Fruit fly (Drosophila melanogaster) whole organism, embryonic: Measurements from ENCODE around the gene Kua.

Source experiments
- CG11247 ChIP-seq: fragments of 200-800 bp; sonication (Bioruptor generic); IDR thresholded peaks from 2 replicates; pipeline ENCODE4 v1.3.6; 2022; ENCODE audit warnings: missing biosample characterization, missing genetic modification characterization
- CG11560 ChIP-seq: fragments of 200-800 bp; sonication (Bioruptor generic); IDR thresholded peaks from 3 replicates; pipeline ENCODE4 v1.3.6; 2022; ENCODE audit warnings: missing biosample characterization, missing genetic modification characterization
- CG12071 ChIP-seq: fragments of 200-800 bp; sonication (Bioruptor generic); optimal IDR thresholded peaks from 3 replicates; lab custom pipeline; 2018; ENCODE audit warnings: missing biosample characterization, mild to moderate bottlenecking, missing genetic modification characterization
- CG12104 ChIP-seq: fragments of 200-800 bp; sonication (Bioruptor generic); optimal IDR thresholded peaks from 3 replicates; lab custom pipeline; 2016; ENCODE audit warnings: missing biosample characterization, missing genetic modification characterization
- CG14050 ChIP-seq: fragments of 200-800 bp; sonication (Bioruptor generic); IDR thresholded peaks from 3 replicates; pipeline ENCODE4 v1.3.6; 2022; ENCODE audit warnings: missing biosample characterization, missing genetic modification characterization
- CG1603 ChIP-seq: fragments of 200-800 bp; sonication (Bioruptor generic); optimal IDR thresholded peaks from 2 replicates; lab custom pipeline; 2019; ENCODE audit warnings: missing biosample characterization, mild to moderate bottlenecking, missing genetic modification characterization, moderate library complexity
- CG16813 ChIP-seq: fragments of 200-800 bp; sonication (Bioruptor generic); IDR thresholded peaks from 3 replicates; pipeline ENCODE4 v1.3.6; 2022; ENCODE audit warnings: missing biosample characterization, missing genetic modification characterization; ENCODE audit not compliant: partially characterized antibody
- CG1832 ChIP-seq: fragments of 200-800 bp; sonication (Bioruptor generic); optimal IDR thresholded peaks from 2 replicates; lab custom pipeline; 2017; ENCODE audit warnings: missing biosample characterization, mild to moderate bottlenecking, missing genetic modification characterization, inconsistent platforms
- CG32532 ChIP-seq: fragments of 200-800 bp; sonication (Bioruptor generic); IDR thresholded peaks from 2 replicates; pipeline ENCODE4 v1.3.6; 2022; ENCODE audit warnings: missing biosample characterization, missing genetic modification characterization
- CG3281 ChIP-seq: fragments of 200-800 bp; sonication (Bioruptor generic); optimal IDR thresholded peaks from 3 replicates; lab custom pipeline; 2017; ENCODE audit warnings: missing biosample characterization, mild to moderate bottlenecking, missing genetic modification characterization
- CG3407 ChIP-seq: fragments of 200-800 bp; sonication (Bioruptor generic); optimal IDR thresholded peaks from 2 replicates; lab custom pipeline; 2018; ENCODE audit warnings: missing biosample characterization, mild to moderate bottlenecking, missing genetic modification characterization
- CG3847 ChIP-seq: fragments of 200-800 bp; sonication (Bioruptor generic); IDR thresholded peaks from 2 replicates; pipeline ENCODE4 v1.3.6; 2022; ENCODE audit warnings: missing biosample characterization, missing genetic modification characterization
- CG8089 ChIP-seq: fragments of 200-800 bp; sonication (Bioruptor generic); optimal IDR thresholded peaks from 3 replicates; lab custom pipeline; 2016; ENCODE audit warnings: missing biosample characterization, missing genetic modification characterization
- CG9876 ChIP-seq: fragments of 200-800 bp; sonication (Bioruptor generic); optimal IDR thresholded peaks from 2 replicates; lab custom pipeline; 2016; ENCODE audit warnings: missing biosample characterization, missing genetic modification characterization
- CkIIα-i1 ChIP-seq: fragments of 200-800 bp; sonication (Bioruptor generic); IDR thresholded peaks from 2 replicates; pipeline ENCODE4 v1.3.6; 2022; ENCODE audit warnings: missing biosample characterization, missing genetic modification characterization
- E2f2 ChIP-seq: fragments of 200-800 bp; sonication (Bioruptor generic); IDR thresholded peaks from 2 replicates; pipeline ENCODE4 v1.3.6; 2022; ENCODE audit warnings: missing biosample characterization, missing genetic modification characterization
- Gug ChIP-seq: fragments of 200-800 bp; sonication (Bioruptor generic); IDR thresholded peaks from 4 replicates; pipeline ENCODE4 v1.3.6; 2022; ENCODE audit warnings: missing biosample characterization, missing genetic modification characterization
- H2.0 ChIP-seq: fragments of 200-800 bp; sonication (Bioruptor generic); IDR thresholded peaks from 2 replicates; pipeline ENCODE4 v1.3.6; 2022; ENCODE audit warnings: missing biosample characterization, missing genetic modification characterization
- HLHmδ ChIP-seq: fragments of 200-800 bp; sonication (Bioruptor generic); optimal IDR thresholded peaks from 2 replicates; lab custom pipeline; 2018; ENCODE audit warnings: missing biosample characterization, mild to moderate bottlenecking, missing genetic modification characterization, moderate library complexity
- Med ChIP-seq: fragments of 200-800 bp; sonication (Bioruptor generic); peaks from one replicate; lab custom pipeline; 2016; ENCODE audit warnings: missing biosample characterization, missing genetic modification characterization, mild to moderate bottlenecking, inconsistent platforms, moderate library complexity
- Myb ChIP-seq: fragments of 200-800 bp; sonication (Bioruptor generic); optimal IDR thresholded peaks from 2 replicates; lab custom pipeline; 2016; ENCODE audit warnings: missing biosample characterization, missing genetic modification characterization
- NC2α ChIP-seq: fragments of 200-800 bp; sonication (Bioruptor generic); optimal IDR thresholded peaks from 2 replicates; lab custom pipeline; 2016; ENCODE audit warnings: missing biosample characterization, missing genetic modification characterization
- NK7.1 ChIP-seq: fragments of 200-800 bp; sonication (Bioruptor generic); optimal IDR thresholded peaks from 3 replicates; lab custom pipeline; 2016; ENCODE audit warnings: missing biosample characterization, missing genetic modification characterization
- Ptx1 ChIP-seq: fragments of 200-800 bp; sonication (Bioruptor generic); IDR thresholded peaks from 2 replicates; pipeline ENCODE4 v1.3.6; 2022; ENCODE audit warnings: missing biosample characterization, missing genetic modification characterization
- Rx ChIP-seq: fragments of 200-800 bp; sonication (Bioruptor generic); IDR thresholded peaks from 2 replicates; pipeline ENCODE4 v1.3.6; 2022; ENCODE audit warnings: missing biosample characterization, missing genetic modification characterization
- Ssrp ChIP-seq: fragments of 200-800 bp; sonication (Bioruptor generic); optimal IDR thresholded peaks from 2 replicates; lab custom pipeline; 2018; ENCODE audit warnings: missing biosample characterization, mild to moderate bottlenecking, missing genetic modification characterization, moderate library complexity
- YL-1 ChIP-seq: fragments of 200-800 bp; sonication (Bioruptor generic); optimal IDR thresholded peaks from 3 replicates; lab custom pipeline; 2017; ENCODE audit warnings: missing biosample characterization, mild to moderate bottlenecking, missing genetic modification characterization
- amos ChIP-seq: fragments of 200-800 bp; sonication (Bioruptor generic); IDR thresholded peaks from 2 replicates; pipeline ENCODE4 v1.3.6; 2022; ENCODE audit warnings: missing biosample characterization, missing genetic modification characterization; ENCODE audit not compliant: partially characterized antibody
- ase ChIP-seq: fragments of 200-800 bp; sonication (Bioruptor generic); IDR thresholded peaks from 3 replicates; pipeline ENCODE4 v1.3.6; 2022; ENCODE audit warnings: missing biosample characterization, missing genetic modification characterization
- ato ChIP-seq: fragments of 200-800 bp; sonication (Bioruptor generic); IDR thresholded peaks from 2 replicates; pipeline ENCODE4 v1.3.6; 2022; ENCODE audit warnings: missing biosample characterization, missing genetic modification characterization; ENCODE audit not compliant: partially characterized antibody
- bigmax ChIP-seq: fragments of 200-800 bp; sonication (Bioruptor generic); optimal IDR thresholded peaks from 2 replicates; lab custom pipeline; 2018; ENCODE audit warnings: missing biosample characterization, mild to moderate bottlenecking, missing genetic modification characterization
- danr ChIP-seq: fragments of 200-800 bp; sonication (Bioruptor generic); IDR thresholded peaks from 2 replicates; pipeline ENCODE4 v1.3.6; 2022; ENCODE audit warnings: missing biosample characterization, missing genetic modification characterization
- dpn ChIP-seq, 2 experiments: fragments of 200-800 bp; sonication (Bioruptor generic); optimal IDR thresholded peaks; 3 replicates each; lab custom pipeline; 2016; ENCODE audit warnings: missing biosample characterization in 2 of 2, missing genetic modification characterization in 2 of 2
- fd64A ChIP-seq: fragments of 200-800 bp; sonication (Bioruptor generic); optimal IDR thresholded peaks from 3 replicates; lab custom pipeline; 2018; ENCODE audit warnings: missing biosample characterization, mild to moderate bottlenecking, missing genetic modification characterization
- fru ChIP-seq: fragments of >200 bp; optimal IDR thresholded peaks from 2 replicates; lab custom pipeline; 2017
- gce ChIP-seq: fragments of 200-800 bp; sonication (Bioruptor generic); IDR thresholded peaks from 3 replicates; pipeline ENCODE4 v1.3.6; 2022; ENCODE audit warnings: missing biosample characterization, missing genetic modification characterization
- gro ChIP-seq: fragments of 200-800 bp; sonication (Bioruptor generic); optimal IDR thresholded peaks from 2 replicates; lab custom pipeline; 2016; ENCODE audit warnings: missing biosample characterization, missing genetic modification characterization
- ham ChIP-seq: fragments of 200-800 bp; sonication (Bioruptor generic); IDR thresholded peaks from 2 replicates; pipeline ENCODE4 v1.3.6; 2022; ENCODE audit warnings: missing biosample characterization, missing genetic modification characterization
- hb ChIP-seq: fragments of 200-800 bp; sonication (Bioruptor generic); IDR thresholded peaks from 3 replicates; pipeline ENCODE4 v1.3.6; 2022; ENCODE audit warnings: missing biosample characterization, missing genetic modification characterization; ENCODE audit not compliant: partially characterized antibody
- jing ChIP-seq: fragments of 200-800 bp; sonication (Bioruptor generic); optimal IDR thresholded peaks from 2 replicates; lab custom pipeline; 2018; ENCODE audit warnings: missing biosample characterization, mild to moderate bottlenecking, missing genetic modification characterization
- kay ChIP-seq: fragments of 200-800 bp; sonication (Bioruptor generic); optimal IDR thresholded peaks from 2 replicates; lab custom pipeline; 2016; ENCODE audit warnings: missing biosample characterization, missing genetic modification characterization
- mam ChIP-seq: fragments of 200-800 bp; sonication (Bioruptor generic); optimal IDR thresholded peaks from 3 replicates; lab custom pipeline; 2016; ENCODE audit warnings: missing biosample characterization, missing genetic modification characterization
- phol ChIP-seq: fragments of 200-800 bp; sonication (Bioruptor generic); optimal IDR thresholded peaks from 3 replicates; lab custom pipeline; 2018; ENCODE audit warnings: missing biosample characterization, mild to moderate bottlenecking, missing genetic modification characterization, moderate library complexity
- pnt ChIP-seq: fragments of 200-800 bp; sonication (Bioruptor generic); optimal IDR thresholded peaks from 3 replicates; lab custom pipeline; 2016; ENCODE audit warnings: missing biosample characterization, missing genetic modification characterization
- pum ChIP-seq: fragments of 200-800 bp; sonication (Bioruptor generic); optimal IDR thresholded peaks from 2 replicates; lab custom pipeline; 2016; ENCODE audit warnings: missing biosample characterization, missing genetic modification characterization
- pzg ChIP-seq: fragments of 200-800 bp; sonication (Bioruptor generic); optimal IDR thresholded peaks from 3 replicates; lab custom pipeline; 2018; ENCODE audit warnings: missing biosample characterization, mild to moderate bottlenecking, missing genetic modification characterization, moderate library complexity
- scrt ChIP-seq: fragments of 200-800 bp; sonication (Bioruptor generic); optimal IDR thresholded peaks from 2 replicates; lab custom pipeline; 2018; ENCODE audit warnings: missing biosample characterization, mild to moderate bottlenecking, missing genetic modification characterization, moderate library complexity
- sd ChIP-seq: fragments of 200-800 bp; sonication (Bioruptor generic); optimal IDR thresholded peaks from 3 replicates; lab custom pipeline; 2018; ENCODE audit warnings: missing biosample characterization, mild to moderate bottlenecking, missing genetic modification characterization, moderate library complexity
- shn ChIP-seq: fragments of 200-800 bp; sonication (Bioruptor generic); optimal IDR thresholded peaks from 3 replicates; lab custom pipeline; 2016; ENCODE audit warnings: missing biosample characterization, missing genetic modification characterization
- toy ChIP-seq: fragments of 200-800 bp; sonication (Bioruptor generic); IDR thresholded peaks from 2 replicates; pipeline ENCODE4 v1.3.6; 2022; ENCODE audit warnings: missing biosample characterization, missing genetic modification characterization
- unc-4 ChIP-seq: fragments of 200-800 bp; sonication (Bioruptor generic); IDR thresholded peaks from 2 replicates; pipeline ENCODE4 v1.3.6; 2022; ENCODE audit warnings: missing biosample characterization, missing genetic modification characterization; ENCODE audit not compliant: partially characterized antibody
- wek ChIP-seq: fragments of 200-800 bp; sonication (Bioruptor generic); optimal IDR thresholded peaks from 3 replicates; lab custom pipeline; 2018; ENCODE audit warnings: missing biosample characterization, mild to moderate bottlenecking, missing genetic modification characterization, moderate library complexity

Gene Kua

DNA sequence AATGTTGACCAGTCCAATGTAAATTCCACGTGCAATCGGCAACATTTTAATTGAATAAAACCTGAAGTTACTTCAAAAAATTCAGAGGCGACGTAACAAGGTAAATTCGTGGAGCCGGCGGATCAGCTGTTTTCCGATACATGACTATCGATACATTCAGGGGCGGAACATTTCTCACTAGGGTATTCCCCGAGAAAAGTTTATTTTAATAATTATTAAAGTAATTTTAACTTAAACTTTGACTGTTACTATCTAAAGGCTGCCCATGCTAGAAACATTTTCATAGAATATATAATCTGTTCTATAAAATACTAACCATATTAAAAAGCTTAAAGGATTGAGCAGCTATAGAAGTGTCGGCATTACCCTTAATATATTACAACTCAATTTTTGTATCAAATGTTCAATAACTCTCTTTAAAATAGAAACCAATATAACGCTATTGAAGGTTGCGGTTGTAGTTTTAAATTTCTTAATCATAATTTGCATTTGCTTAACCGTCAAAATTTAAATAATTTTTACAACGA lies at the start of gene Kua, which contains the start of gene mRpS18B (continued):
- no peak for TF ChIP-seq jing
- TF ChIP-seq CG12071 (GFP tag; lab: Kevin White, UChicago), result no peak
- TF ChIP-seq phol (tag; lab: Kevin White, UChicago), result peak; percentile 50
- TF ChIP-seq CG11560 (tag; lab: Robert Waterston, UW), result no peak
- no peak for TF ChIP-seq ham (GFP tag; lab: Robert Waterston, UW)
- peak; percentile 46; the same call in 1 of the 2 replicates for TF ChIP-seq H2.0 (GFP tag; lab: Robert Waterston, UW)
- TF ChIP-seq E2f2 (GFP tag; lab: Robert Waterston, UW), result 0 out of 2 replicates have a peak, but pooled peaks have one; percentile 23
- peak; percentile 49 for TF ChIP-seq wek (GFP tag; lab: Kevin White, UChicago)
- TF ChIP-seq dpn (GFP tag; optimal IDR thresholded peaks at IDR 0.05; lab: Kevin White, UChicago), result peak; percentile 44 to 53
- TF ChIP-seq toy (GFP tag; lab: Robert Waterston, UW), result no peak
- no peak for TF ChIP-seq pnt (GFP tag; lab: Kevin White, UChicago)
- no peak for TF ChIP-seq CG8089 (GFP tag; lab: Kevin White, UChicago)
- peak; percentile 50 for TF ChIP-seq CG3281 (GFP tag; lab: Kevin White, UChicago)
- TF ChIP-seq CkIIα-i1, result no peak
- TF ChIP-seq bigmax (GFP tag; lab: Kevin White, UChicago), result no peak
- TF ChIP-seq NK7.1, result no peak
- TF ChIP-seq Myb (GFP tag; lab: Kevin White, UChicago), result no peak
- TF ChIP-seq Rx, result no peak
- TF ChIP-seq Med, result peak; percentile 85
- TF ChIP-seq ato (GFP tag; lab: Robert Waterston, UW), result peak; percentile 34
- TF ChIP-seq shn (GFP tag; lab: Kevin White, UChicago), result no peak
- no peak for TF ChIP-seq gro (GFP tag; lab: Kevin White, UChicago)
- no peak for TF ChIP-seq HLHmδ (GFP tag; lab: Kevin White, UChicago)
- TF ChIP-seq fd64A (GFP tag; lab: Kevin White, UChicago), result no peak
- TF ChIP-seq pzg (GFP tag; lab: Kevin White, UChicago), result peak; percentile 48
- peak; percentile 63 for TF ChIP-seq CG32532 (GFP tag; lab: Robert Waterston, UW)
- peak; percentile 66 for TF ChIP-seq amos (GFP tag; lab: Robert Waterston, UW)
- TF ChIP-seq mam, result peak; percentile 26
- TF ChIP-seq CG16813 (GFP tag; lab: Robert Waterston, UW), result peak; percentile 65
- no peak for TF ChIP-seq YL-1
- TF ChIP-seq CG14050, result no peak
- peak; percentile 58 for TF ChIP-seq unc-4 (GFP tag; lab: Robert Waterston, UW)
- TF ChIP-seq kay, result no peak
- TF ChIP-seq CG3407 (GFP tag; lab: Kevin White, UChicago), result peak; percentile 7
- TF ChIP-seq pum (GFP tag; lab: Kevin White, UChicago), result no peak
- TF ChIP-seq CG1832 (GFP tag; lab: Kevin White, UChicago), result no peak
- peak; percentile 51 for TF ChIP-seq CG12104
- no peak for TF ChIP-seq hb
- TF ChIP-seq Gug (GFP tag; lab: Robert Waterston, UW), result no peak; the same call in 3 of the 4 replicates
- no peak for TF ChIP-seq fru
- no peak for TF ChIP-seq scrt
- no peak for TF ChIP-seq NC2α
- TF ChIP-seq CG11247 (GFP tag; lab: Robert Waterston, UW), result peak; percentile 39; the same call in 1 of the 2 replicates
- peak; percentile 74 for TF ChIP-seq Ptx1 (GFP tag; lab: Robert Waterston, UW)
- TF ChIP-seq sd (tag; lab: Kevin White, UChicago), result no peak
- no peak for TF ChIP-seq gce (GFP tag; lab: Robert Waterston, UW)
- peak; percentile 52 for TF ChIP-seq Ssrp (tag; lab: Kevin White, UChicago)
- TF ChIP-seq danr (GFP tag; lab: Robert Waterston, UW), result no peak
- no peak for TF ChIP-seq ase (GFP tag; lab: Robert Waterston, UW)
- TF ChIP-seq CG1603 (tag; lab: Kevin White, UChicago), result peak; percentile 30
- TF ChIP-seq CG9876 (GFP tag; lab: Kevin White, UChicago), result no peak
- peak; percentile 71 for TF ChIP-seq CG3847 (GFP tag; lab: Robert Waterston, UW)
